Worm (Caenorhabditis elegans) whole organism, young adult: Measurements from ENCODE around the gene Y22D7AR.6.

Experiments used
- T26A5.8 ChIP-seq: sonication (generic microtip); optimal IDR thresholded peaks from 2 replicates; lab custom pipeline; 2016; ENCODE audit warnings: missing genetic modification characterization, missing compliant biosample characterization
- Y67H2A.10 ChIP-seq: fragments of 200-800 bp; sonication (Bioruptor generic); conservative IDR thresholded peaks from 2 replicates; pipeline ENCODE4 v1.3.6; 2022; ENCODE audit warnings: missing genetic modification reagents, missing genetic modification characterization, missing compliant biosample characterization
- Y79H2A.3 ChIP-seq: fragments of 200-800 bp; sonication (Bioruptor generic); conservative IDR thresholded peaks from 2 replicates; pipeline ENCODE4 v1.3.6; 2022; ENCODE audit warnings: missing genetic modification reagents, missing genetic modification characterization, missing compliant biosample characterization
- ZK185.1 ChIP-seq: sonication (generic microtip); optimal IDR thresholded peaks from 2 replicates; lab custom pipeline; 2016; ENCODE audit warnings: mild to moderate bottlenecking, missing genetic modification characterization, missing compliant biosample characterization; ENCODE audit not compliant: poor library complexity, severe bottlenecking
- akir-1 ChIP-seq: fragments of 200-800 bp; sonication (Bioruptor generic); optimal IDR thresholded peaks from 2 replicates; lab custom pipeline; 2018; ENCODE audit warnings: mild to moderate bottlenecking, missing genetic modification characterization, moderate library complexity, missing compliant biosample characterization
- cebp-2 ChIP-seq: fragments of 200-800 bp; sonication (Bioruptor generic); IDR thresholded peaks from 2 replicates; pipeline ENCODE4 v1.3.6; 2022; ENCODE audit warnings: missing genetic modification characterization, missing compliant biosample characterization
- ceh-27 ChIP-seq: fragments of 200-800 bp; sonication (Bioruptor generic); optimal IDR thresholded peaks from 2 replicates; lab custom pipeline; 2018; ENCODE audit warnings: mild to moderate bottlenecking, missing genetic modification characterization, moderate library complexity, missing compliant biosample characterization
- egrh-3 ChIP-seq: fragments of 200-800 bp; sonication (Bioruptor generic); IDR thresholded peaks from 2 replicates; pipeline ENCODE4 v1.3.6; 2022; ENCODE audit warnings: missing genetic modification reagents, missing genetic modification characterization, missing compliant biosample characterization
- madf-3 ChIP-seq: fragments of 200-800 bp; sonication (Bioruptor generic); IDR thresholded peaks from 2 replicates; pipeline ENCODE4 v1.3.6; 2022; ENCODE audit warnings: missing genetic modification reagents, missing genetic modification characterization, missing compliant biosample characterization
- ztf-18 ChIP-seq: sonication (generic microtip); optimal IDR thresholded peaks from 2 replicates; lab custom pipeline; 2016; ENCODE audit warnings: missing genotype, mild to moderate bottlenecking, missing genetic modification characterization, missing compliant biosample characterization
- ztf-22 ChIP-seq: fragments of 200-800 bp; sonication (Bioruptor generic); optimal IDR thresholded peaks from 2 replicates; lab custom pipeline; 2018; ENCODE audit warnings: mild to moderate bottlenecking, missing genetic modification characterization, moderate library complexity, missing compliant biosample characterization
- ztf-25 ChIP-seq: fragments of 200-800 bp; sonication (Bioruptor generic); IDR thresholded peaks from 2 replicates; pipeline ENCODE4 v1.3.6; 2022; ENCODE audit warnings: missing genetic modification reagents, missing genetic modification characterization, missing compliant biosample characterization

DNA sequence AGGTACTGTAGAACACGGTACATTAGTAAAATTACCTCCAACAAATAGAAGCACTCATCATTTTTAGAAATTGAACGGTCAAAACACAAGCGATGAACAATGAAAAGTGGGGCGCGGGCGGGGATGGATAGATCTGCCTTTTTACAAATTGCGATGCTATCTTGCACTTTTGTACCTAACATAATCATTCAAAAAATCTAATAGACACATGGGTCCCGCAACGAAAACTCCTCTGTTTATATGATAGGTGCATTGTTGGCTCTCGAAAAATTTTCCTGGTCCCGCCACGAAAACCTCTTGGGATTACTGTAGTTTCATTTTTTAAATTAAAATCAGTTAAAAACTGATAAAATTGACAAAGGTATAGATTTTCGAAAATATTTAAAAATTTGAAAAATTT lies 42.3 kb downstream of the Y22D7AR.6 start, which contains the start of gene Y22D7AL.11:
- TF ChIP-seq Y79H2A.3 (no peak), madf-3 (GFP tag; lab: Robert Waterston, UW) (no peak), Y67H2A.10 (GFP tag; lab: Robert Waterston, UW) (no peak), akir-1 (GFP tag; lab: Kevin White, UChicago) (no peak), cebp-2 (no peak), ceh-27 (GFP tag; lab: Kevin White, UChicago) (no peak), egrh-3 (no peak), ztf-22 (GFP tag; lab: Kevin White, UChicago) (no peak), ztf-18 (tag; lab: Kevin White, UChicago) (no peak), ztf-25 (GFP tag; lab: Robert Waterston, UW) (no peak), ZK185.1 (no peak), T26A5.8 (tag; lab: Kevin White, UChicago) (no peak)
